Worm (Caenorhabditis elegans): ENCODE data around the gene nhr-134.

The nhr-134 gene

DNA sequence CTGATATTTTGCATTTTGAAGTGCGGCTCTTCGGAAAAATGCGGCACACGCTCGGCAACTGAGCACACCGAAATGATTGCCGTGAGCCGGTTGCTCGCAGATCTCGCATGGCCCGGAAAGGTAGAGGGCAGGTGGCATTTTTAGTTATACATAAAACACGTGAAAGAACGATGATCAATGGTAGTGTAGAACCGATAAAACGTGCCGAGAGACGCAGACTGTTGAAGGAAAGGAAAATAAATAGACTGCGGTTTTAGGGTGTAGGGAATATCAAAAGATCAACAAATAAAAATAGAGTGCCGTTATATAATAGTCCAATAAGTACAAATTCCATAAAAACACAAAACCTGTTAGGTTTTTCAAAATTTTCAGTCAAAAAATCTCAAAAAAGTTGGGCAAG is 19.1 kb upstream of the nhr-134 start, which contains the start of gene nhr-133:
nhr-133 (minus strand) TSS at position 183 of the 400 bp plus-strand sequence.
- TF ChIP-seq him-1 (tag; optimal IDR thresholded peaks at IDR 0.05) (no peak), dao-5 (tag; optimal IDR thresholded peaks at IDR 0.05) (no peak), W03F9.2 (tag; optimal IDR thresholded peaks at IDR 0.05) (no peak)

DNA sequence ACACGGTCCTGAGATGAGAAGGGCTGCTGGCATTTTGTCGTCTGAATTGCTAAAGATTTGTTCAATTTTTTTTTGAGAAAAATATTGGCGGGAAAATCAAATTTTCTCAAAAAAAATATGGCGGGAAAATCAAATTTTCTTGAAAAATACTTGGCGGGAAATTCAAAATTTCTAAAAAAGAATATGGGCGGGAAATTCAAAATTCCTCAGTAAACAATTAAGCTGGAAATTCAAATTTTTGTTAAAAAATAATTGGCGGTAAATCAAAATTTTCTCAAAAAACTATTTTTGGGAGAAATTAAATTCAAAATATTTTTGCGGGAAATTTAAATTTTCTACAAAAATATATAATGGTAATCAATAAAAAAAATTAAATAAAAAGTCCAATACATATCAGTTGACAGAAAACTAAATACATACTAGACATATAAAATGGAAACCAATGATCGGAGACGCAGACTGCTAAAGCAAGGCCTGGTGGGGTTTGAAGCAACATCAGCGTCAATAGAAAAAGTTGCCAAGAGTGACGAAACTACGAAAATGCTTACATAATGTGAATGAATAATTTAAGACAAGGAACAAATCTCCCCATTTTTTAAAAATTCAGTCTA is 16.5 kb upstream of the nhr-134 start, which contains the start of gene nhr-184:
nhr-184 (minus strand) TSS at position 51 of the 611 bp plus-strand sequence.
- TF ChIP-seq W03F9.2 (tag; optimal IDR thresholded peaks at IDR 0.05): peak; percentile 33
- no peak for TF ChIP-seq him-1 (tag; optimal IDR thresholded peaks at IDR 0.05)

DNA sequence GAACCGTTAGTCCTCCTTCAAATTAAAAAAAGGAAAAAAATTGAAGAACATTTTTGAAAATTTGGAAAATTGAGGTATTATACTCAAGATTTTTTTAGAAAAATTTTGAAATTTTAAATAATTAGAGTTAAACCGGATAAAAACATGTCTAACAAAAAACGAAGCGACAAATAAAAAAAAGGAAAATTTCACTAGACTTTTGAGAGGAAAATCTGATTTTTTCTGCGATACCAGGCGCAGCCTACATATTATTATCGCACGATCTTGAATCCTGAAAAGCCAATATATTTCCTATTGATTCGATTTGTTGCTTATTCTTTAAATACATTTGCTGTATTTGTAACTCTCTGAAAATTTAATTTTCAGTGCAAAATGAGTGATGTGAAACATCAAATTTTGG is 15.7 kb upstream of the nhr-134 start, which contains the start of gene nstp-8:
nstp-8 (plus strand) TSS at position 301 of the 400 bp plus-strand sequence.
- no peak for TF ChIP-seq W03F9.2 (tag; optimal IDR thresholded peaks at IDR 0.05)
- no peak for TF ChIP-seq him-1 (tag; optimal IDR thresholded peaks at IDR 0.05)
- TF ChIP-seq dao-5 (tag; optimal IDR thresholded peaks at IDR 0.05): no peak

DNA sequence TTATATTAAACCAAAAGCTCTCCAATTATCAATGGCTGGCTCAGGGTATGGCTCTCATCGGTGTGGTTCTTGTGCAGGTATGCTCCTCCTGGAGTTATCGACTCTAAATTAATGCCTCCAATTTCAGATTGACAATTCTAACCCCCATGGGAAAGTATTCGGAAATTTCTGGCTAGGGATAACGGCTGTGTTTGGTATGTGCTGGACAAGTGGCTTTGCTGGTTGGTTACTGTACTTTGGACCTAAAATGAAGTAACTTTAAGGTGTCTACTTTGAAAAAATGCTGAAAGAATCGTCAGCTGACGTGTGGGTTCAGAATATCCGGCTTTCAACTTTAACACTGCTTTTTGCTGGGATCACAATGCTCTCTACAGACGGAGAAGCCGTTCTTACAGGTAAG is 14.1 kb upstream of the nhr-134 start:
- no peak for TF ChIP-seq W03F9.2 (tag; optimal IDR thresholded peaks at IDR 0.05)
- no peak for TF ChIP-seq him-1 (tag; optimal IDR thresholded peaks at IDR 0.05)
- no peak for TF ChIP-seq dao-5 (tag; optimal IDR thresholded peaks at IDR 0.05)

DNA sequence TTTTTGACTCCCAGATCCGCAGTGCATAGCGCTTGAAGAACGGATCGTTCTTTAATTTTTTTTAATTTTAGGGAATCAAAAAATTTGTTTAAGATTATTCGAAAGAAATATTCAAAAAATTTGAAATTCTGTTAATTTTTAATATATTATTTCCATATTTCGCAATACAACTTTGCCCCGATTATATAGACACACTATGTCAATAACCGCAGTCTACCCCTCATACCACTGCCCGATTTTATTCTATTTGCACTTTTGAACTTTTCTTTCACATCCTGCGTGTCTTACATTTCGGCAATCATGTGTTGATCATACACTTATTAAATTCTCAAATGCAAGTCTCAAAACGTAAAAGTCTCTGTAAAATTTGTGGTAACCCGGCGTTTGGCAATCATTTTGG is 12.2 kb upstream of the nhr-134 start, which contains the start of gene nhr-56:
nhr-56 (plus strand) TSS at position 202 of the 400 bp plus-strand sequence.
- TF ChIP-seq W03F9.2 (tag; optimal IDR thresholded peaks at IDR 0.05) (no peak), him-1 (tag; optimal IDR thresholded peaks at IDR 0.05) (no peak), dao-5 (tag; optimal IDR thresholded peaks at IDR 0.05) (no peak)

DNA sequence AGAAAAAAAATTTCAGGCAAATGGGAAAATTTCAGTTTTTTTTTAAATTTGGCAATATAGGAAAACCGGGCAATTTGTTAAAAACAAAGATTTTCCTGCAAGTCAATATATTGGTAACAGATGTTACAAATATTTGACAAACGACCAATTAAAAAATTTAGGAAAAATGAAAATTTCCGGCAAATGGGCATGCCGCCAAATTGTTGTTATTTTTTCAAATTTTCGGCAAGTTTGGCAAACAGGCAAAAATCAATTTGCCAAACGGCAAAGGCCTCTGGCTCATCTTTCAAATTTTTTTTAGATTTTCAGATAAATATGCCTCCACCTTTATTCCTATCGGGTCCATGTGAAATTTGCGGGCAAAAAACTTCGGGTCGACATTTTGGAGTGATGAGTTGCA is 9.3 kb upstream of the nhr-134 start, which contains the start of gene nhr-128:
nhr-128 (plus strand) TSS at position 301 of the 400 bp plus-strand sequence.
- TF ChIP-seq dao-5 (tag; optimal IDR thresholded peaks at IDR 0.05) (no peak), W03F9.2 (tag; optimal IDR thresholded peaks at IDR 0.05) (no peak), him-1 (tag; optimal IDR thresholded peaks at IDR 0.05) (no peak)

DNA sequence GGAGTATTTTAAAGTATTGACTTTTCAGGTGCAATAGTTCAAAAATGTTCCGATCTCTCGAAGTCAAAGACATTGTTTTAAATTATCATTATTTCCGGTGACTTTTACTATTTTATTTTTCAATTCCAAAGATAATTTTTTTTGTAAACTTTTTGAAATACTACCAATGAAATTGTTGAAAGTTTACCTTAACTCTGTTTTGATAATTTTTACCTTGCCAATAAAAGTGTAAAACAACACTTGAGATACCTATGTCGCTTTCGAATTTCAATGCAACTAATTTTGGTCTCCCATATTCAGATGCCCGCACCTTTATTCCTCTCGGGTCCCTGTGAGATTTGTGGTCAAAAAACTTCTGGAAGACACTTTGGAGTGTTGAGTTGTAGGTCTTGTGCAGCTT is 5.9 kb upstream of the nhr-134 start, which contains the start of gene nhr-103:
nhr-103 (plus strand) TSS at position 301 of the 400 bp plus-strand sequence.
- TF ChIP-seq dao-5 (tag; optimal IDR thresholded peaks at IDR 0.05) (no peak), him-1 (tag; optimal IDR thresholded peaks at IDR 0.05) (no peak), W03F9.2 (tag; optimal IDR thresholded peaks at IDR 0.05) (no peak)

DNA sequence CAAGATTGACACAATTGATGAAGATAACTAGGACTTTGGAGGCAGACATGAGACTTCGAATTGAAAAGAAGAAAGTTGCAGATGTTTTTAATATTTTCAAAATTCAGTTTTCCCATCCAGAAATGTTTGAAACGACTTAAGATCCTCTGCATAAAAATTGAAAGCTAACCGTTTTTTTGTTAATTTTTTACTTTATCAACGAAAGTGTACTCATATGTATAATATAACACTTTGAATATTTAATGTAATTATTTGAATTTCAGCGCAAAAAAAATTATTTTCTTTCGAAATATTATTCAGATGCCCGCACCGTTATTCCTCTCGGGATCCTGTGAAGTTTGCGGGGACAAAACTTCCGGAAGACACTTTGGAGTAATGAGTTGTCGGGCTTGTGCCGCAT is 4.1 kb upstream of the nhr-134 start, which contains the start of gene nhr-18:
nhr-18 (plus strand) TSS at position 301 of the 400 bp plus-strand sequence.
- TF ChIP-seq him-1 (tag; optimal IDR thresholded peaks at IDR 0.05): no peak
- no peak for TF ChIP-seq dao-5 (tag; optimal IDR thresholded peaks at IDR 0.05)
- TF ChIP-seq W03F9.2 (tag; optimal IDR thresholded peaks at IDR 0.05): no peak

DNA sequence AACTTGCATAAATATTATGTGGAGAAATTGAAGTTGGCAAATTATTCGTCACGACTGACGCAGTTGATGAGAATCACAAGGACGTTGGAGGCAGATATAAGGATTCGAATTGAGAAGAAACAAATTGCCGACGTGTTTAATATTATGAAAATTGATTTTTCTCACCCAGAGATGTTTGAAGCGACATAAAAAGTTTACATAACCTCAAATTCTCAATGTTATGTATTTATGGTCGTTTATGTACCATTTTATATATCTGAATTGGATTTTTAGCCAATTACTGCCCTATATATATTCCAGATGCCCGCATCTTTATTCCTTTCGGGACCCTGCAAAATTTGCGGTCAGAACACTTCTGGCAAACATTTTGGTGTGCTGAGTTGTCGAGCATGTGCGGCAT is 2.2 kb upstream of the nhr-134 start, which contains the start of gene nhr-126:
nhr-126 (plus strand) TSS at position 301 of the 400 bp plus-strand sequence.
- TF ChIP-seq him-1 (tag; optimal IDR thresholded peaks at IDR 0.05): no peak
- no peak for TF ChIP-seq dao-5 (tag; optimal IDR thresholded peaks at IDR 0.05)
- no peak for TF ChIP-seq W03F9.2 (tag; optimal IDR thresholded peaks at IDR 0.05)

DNA sequence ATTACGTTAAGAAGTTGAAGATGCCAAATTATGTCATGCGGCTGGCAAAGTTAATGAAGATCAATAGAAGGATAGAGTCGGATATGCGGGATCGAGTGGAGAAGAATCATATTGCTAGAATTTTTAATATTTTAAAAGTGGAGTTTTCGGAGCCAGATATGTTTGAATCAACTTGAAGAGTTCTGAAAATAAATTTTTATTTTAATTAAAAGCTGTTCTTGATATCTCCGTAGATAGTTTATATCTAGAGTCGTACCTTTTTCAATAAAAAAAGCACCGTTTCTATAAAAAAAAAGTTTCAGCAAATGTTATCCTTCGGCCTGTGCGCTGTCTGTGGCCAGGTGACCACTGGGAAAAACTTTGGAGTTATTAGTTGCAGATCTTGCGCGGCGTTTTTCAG is 2.2 kb downstream of the nhr-134 start, which contains the start of gene nhr-96:
nhr-96 (plus strand) TSS at position 301 of the 400 bp plus-strand sequence.
- TF ChIP-seq dao-5 (tag; optimal IDR thresholded peaks at IDR 0.05): no peak
- TF ChIP-seq W03F9.2 (tag; optimal IDR thresholded peaks at IDR 0.05): no peak
- TF ChIP-seq him-1 (tag; optimal IDR thresholded peaks at IDR 0.05): no peak

DNA sequence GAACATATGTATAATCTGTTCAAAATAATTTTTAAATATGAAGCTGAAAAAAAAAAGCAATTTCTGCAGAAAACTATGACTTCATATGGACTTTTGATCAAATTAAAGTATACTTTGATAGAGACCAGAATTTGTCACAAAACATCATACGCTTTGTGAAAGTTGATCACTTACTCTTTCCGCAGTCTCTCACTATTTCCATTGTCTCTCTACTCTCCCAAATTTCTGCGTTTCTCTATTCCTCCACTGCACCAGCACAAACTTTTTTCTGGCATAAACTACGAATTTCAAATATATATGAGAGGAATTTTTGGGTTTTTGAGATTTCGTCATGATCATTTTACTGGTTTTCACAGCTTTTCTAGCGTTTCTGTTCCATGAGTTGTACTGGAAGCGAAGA is 4.8 kb downstream of the nhr-134 start, which contains the start of gene cyp-33C4:
cyp-33C4 (plus strand) TSS at position 293 of the 400 bp plus-strand sequence.
- TF ChIP-seq W03F9.2 (tag; optimal IDR thresholded peaks at IDR 0.05) (no peak), dao-5 (tag; optimal IDR thresholded peaks at IDR 0.05) (no peak), him-1 (tag; optimal IDR thresholded peaks at IDR 0.05) (no peak)

DNA sequence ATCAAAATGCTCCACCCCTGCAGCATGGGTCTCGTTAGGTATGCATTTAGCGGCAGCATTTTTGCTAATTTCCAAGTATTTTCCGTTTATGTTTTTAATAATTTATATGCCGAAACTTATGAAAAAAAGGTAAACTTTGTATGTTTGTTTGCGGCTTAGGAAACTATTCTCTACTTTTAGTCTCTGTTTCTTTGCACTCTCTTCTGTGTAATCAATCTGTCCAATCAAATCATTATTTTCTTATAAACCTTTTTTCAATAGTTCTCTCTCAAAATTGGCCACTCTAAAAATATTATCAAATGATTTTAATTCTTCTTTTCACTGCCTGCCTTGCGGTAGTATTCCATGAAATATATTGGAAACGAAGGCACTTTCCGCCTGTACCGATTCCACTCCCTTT is 7.0 kb downstream of the nhr-134 start:
- TF ChIP-seq dao-5 (tag; optimal IDR thresholded peaks at IDR 0.05) (no peak), him-1 (tag; optimal IDR thresholded peaks at IDR 0.05) (no peak), W03F9.2 (tag; optimal IDR thresholded peaks at IDR 0.05) (no peak)

DNA sequence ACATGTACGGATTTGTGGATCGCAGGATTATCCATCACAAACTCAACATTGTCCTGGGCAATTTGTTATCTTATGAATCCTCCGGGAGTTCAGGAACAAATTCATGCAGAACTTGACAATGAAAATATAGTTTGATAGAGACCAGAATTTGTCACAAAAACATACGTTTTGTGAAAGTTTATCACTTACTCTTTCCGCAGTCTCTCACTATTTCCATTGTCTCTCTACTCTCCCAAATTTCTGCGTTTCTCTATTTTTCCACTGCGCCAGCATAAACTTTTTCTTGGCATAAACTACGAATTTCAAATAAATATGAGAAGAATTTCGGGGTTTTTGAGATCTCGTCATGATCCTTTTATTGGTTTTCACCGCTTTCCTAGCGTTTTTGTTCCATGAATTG is 11.6 kb downstream of the nhr-134 start, which contains the start of gene cyp-33C3:
cyp-33C3 (plus strand) TSS at position 149 of the 400 bp plus-strand sequence.
- TF ChIP-seq dao-5 (tag; optimal IDR thresholded peaks at IDR 0.05) (no peak), W03F9.2 (tag; optimal IDR thresholded peaks at IDR 0.05) (no peak), him-1 (tag; optimal IDR thresholded peaks at IDR 0.05) (no peak)

DNA sequence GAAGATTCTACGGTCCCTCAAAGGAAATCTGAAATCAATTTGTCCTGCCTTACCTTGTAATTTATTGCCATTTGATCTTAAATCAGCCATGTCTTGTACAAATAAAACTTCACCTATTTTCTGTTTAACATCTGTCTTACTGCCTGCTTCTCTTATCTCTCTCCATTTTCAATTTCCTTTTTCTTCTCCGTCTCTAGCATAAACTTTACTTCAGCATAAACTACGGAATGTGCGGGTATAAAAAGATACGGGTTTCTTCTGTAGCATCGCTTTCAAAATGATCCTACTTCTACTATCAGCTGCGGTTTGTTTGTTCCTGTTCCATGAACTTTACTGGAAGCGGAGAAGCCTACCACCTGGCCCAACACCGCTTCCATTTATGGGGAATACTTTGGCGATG is 13.7 kb downstream of the nhr-134 start, which contains the start of gene cyp-33C5:
cyp-33C5 (plus strand) TSS at position 254 of the 400 bp plus-strand sequence.
- TF ChIP-seq him-1 (tag; optimal IDR thresholded peaks at IDR 0.05) (no peak), dao-5 (tag; optimal IDR thresholded peaks at IDR 0.05) (no peak), W03F9.2 (tag; optimal IDR thresholded peaks at IDR 0.05) (no peak)

Data from whole organism, L4/young adult.